Worm (Caenorhabditis elegans): ENCODE data around the gene lipl-5.

lipl-5 gene

ce11 chrV:385488-385887 is at the start of gene lipl-5:
lipl-5 (plus strand) TSS chrV:385746.
- no peak for TF ChIP-seq unc-62 (GFP tag; optimal IDR thresholded peaks at IDR 0.05)

- no peak for TF ChIP-seq unc-62 (GFP tag; optimal IDR thresholded peaks at IDR 0.05)
Measured at ce11 chrV:336350-336749, 49.2 kb upstream of the lipl-5 start, which contains the start of gene dmd-8. dmd-8 (minus strand) TSS chrV:336450.

- no peak for TF ChIP-seq unc-62 (GFP tag; optimal IDR thresholded peaks at IDR 0.05)
Measured at ce11 chrV:342346-342745, 43.2 kb upstream of the lipl-5 start.

- TF ChIP-seq unc-62 (GFP tag; optimal IDR thresholded peaks at IDR 0.05): no peak
Measured at ce11 chrV:343128-343527, 42.4 kb upstream of the lipl-5 start, which contains the start of gene wago-10. wago-10 (plus strand) TSS chrV:343428.

ce11 chrV:343546-343945 is 42.0 kb upstream of the lipl-5 start:
- TF ChIP-seq unc-62 (GFP tag; optimal IDR thresholded peaks at IDR 0.05): no peak

ce11 chrV:346005-346404 is 39.5 kb upstream of the lipl-5 start:
- no peak for TF ChIP-seq unc-62 (GFP tag; optimal IDR thresholded peaks at IDR 0.05)

- TF ChIP-seq unc-62 (GFP tag; optimal IDR thresholded peaks at IDR 0.05): no peak
Measured at ce11 chrV:347561-348345, 37.8 kb upstream of the lipl-5 start.

ce11 chrV:349054-349453 is 36.5 kb upstream of the lipl-5 start, which contains the start of gene atg-9:
atg-9 (plus strand) TSS chrV:349385.
- no peak for TF ChIP-seq unc-62 (GFP tag; optimal IDR thresholded peaks at IDR 0.05)

- no peak for TF ChIP-seq unc-62 (GFP tag; optimal IDR thresholded peaks at IDR 0.05)
Measured at ce11 chrV:350822-351221, 34.7 kb upstream of the lipl-5 start.

- TF ChIP-seq unc-62 (GFP tag; optimal IDR thresholded peaks at IDR 0.05): no peak
Measured at ce11 chrV:351787-352186, 33.8 kb upstream of the lipl-5 start.

- no peak for TF ChIP-seq unc-62 (GFP tag; optimal IDR thresholded peaks at IDR 0.05)
Measured at ce11 chrV:356959-357702, 28.4 kb upstream of the lipl-5 start.

ce11 chrV:358473-358872 is 27.1 kb upstream of the lipl-5 start:
- no peak for TF ChIP-seq unc-62 (GFP tag; optimal IDR thresholded peaks at IDR 0.05)

ce11 chrV:359466-359865 is 26.1 kb upstream of the lipl-5 start, which contains the start of gene T22H9.1:
T22H9.1 (plus strand) TSS chrV:359766.
- TF ChIP-seq unc-62 (GFP tag; optimal IDR thresholded peaks at IDR 0.05): no peak

- no peak for TF ChIP-seq unc-62 (GFP tag; optimal IDR thresholded peaks at IDR 0.05)
Measured at ce11 chrV:360068-360467, 25.5 kb upstream of the lipl-5 start.

- TF ChIP-seq unc-62 (GFP tag; optimal IDR thresholded peaks at IDR 0.05): no peak
Measured at ce11 chrV:361291-361690, 24.3 kb upstream of the lipl-5 start.

ce11 chrV:364650-365049 is 20.9 kb upstream of the lipl-5 start, which contains the start of gene mltn-6:
mltn-6 (plus strand) TSS chrV:364950.
- TF ChIP-seq unc-62 (GFP tag; optimal IDR thresholded peaks at IDR 0.05): no peak

ce11 chrV:370033-370432 is 15.5 kb upstream of the lipl-5 start, which contains the start of gene mltn-7:
mltn-7 (plus strand) TSS chrV:370333.
- TF ChIP-seq unc-62 (GFP tag; optimal IDR thresholded peaks at IDR 0.05): no peak
